Fruit fly (Drosophila melanogaster) whole organism, embryonic: ENCODE data around the gene CG10298.

Experiments used
- Ada2b ChIP-seq: fragments of 200-800 bp; sonication (Bioruptor generic); IDR thresholded peaks from 2 replicates; pipeline ENCODE4 v1.3.6; 2022; ENCODE audit warnings: missing biosample characterization, missing genetic modification characterization
- Atf3 ChIP-seq: fragments of 200-800 bp; sonication (Bioruptor generic); optimal IDR thresholded peaks from 3 replicates; lab custom pipeline; 2016; ENCODE audit warnings: missing biosample characterization, missing genetic modification characterization
- Awh ChIP-seq: fragments of 200-800 bp; sonication (Bioruptor generic); IDR thresholded peaks from 2 replicates; pipeline ENCODE4, ENCODE4 v1.3.6; 2022; ENCODE audit warnings: missing biosample characterization, missing genetic modification characterization
- B-H1 ChIP-seq: fragments of 200-800 bp; sonication (Bioruptor generic); IDR thresholded peaks from 3 replicates; pipeline ENCODE4 v1.3.6; 2022; ENCODE audit warnings: missing biosample characterization, missing genetic modification characterization
- Blimp-1 ChIP-seq: fragments of 200-800 bp; sonication (Bioruptor generic); optimal IDR thresholded peaks from 3 replicates; lab custom pipeline; 2018; ENCODE audit warnings: missing biosample characterization, missing genetic modification characterization, mild to moderate bottlenecking, moderate library complexity, missing genetic modification reagents
- CG10431 ChIP-seq: fragments of 200-800 bp; sonication (Bioruptor generic); optimal IDR thresholded peaks from 3 replicates; lab custom pipeline; 2018; ENCODE audit warnings: missing biosample characterization, mild to moderate bottlenecking, missing genetic modification characterization
- CG11456 ChIP-seq: fragments of 200-800 bp; sonication (Bioruptor generic); IDR thresholded peaks from 3 replicates; pipeline ENCODE4 v1.3.6; 2022; ENCODE audit warnings: missing biosample characterization, missing genetic modification characterization
- CG14050 ChIP-seq: fragments of 200-800 bp; sonication (Bioruptor generic); IDR thresholded peaks from 3 replicates; pipeline ENCODE4 v1.3.6; 2022; ENCODE audit warnings: missing biosample characterization, missing genetic modification characterization
- CG15011 ChIP-seq: fragments of 200-800 bp; sonication (Bioruptor generic); optimal IDR thresholded peaks from 3 replicates; lab custom pipeline; 2018; ENCODE audit warnings: missing biosample characterization, mild to moderate bottlenecking, missing genetic modification characterization
- CG15269 ChIP-seq: fragments of 200-800 bp; sonication (Bioruptor generic); optimal IDR thresholded peaks from 2 replicates; lab custom pipeline; 2018; ENCODE audit warnings: missing biosample characterization, mild to moderate bottlenecking, missing genetic modification characterization, moderate library complexity
- CG15601 ChIP-seq: fragments of 200-800 bp; sonication (Bioruptor generic); optimal IDR thresholded peaks from 3 replicates; lab custom pipeline; 2019; ENCODE audit warnings: missing biosample characterization, mild to moderate bottlenecking, missing genetic modification characterization, moderate library complexity
- CG30020 ChIP-seq: fragments of 200-800 bp; optimal IDR thresholded peaks from 2 replicates; lab custom pipeline; 2019; ENCODE audit warnings: missing biosample characterization, mild to moderate bottlenecking, missing genetic modification characterization, moderate library complexity
- CG34224 ChIP-seq: fragments of 200-800 bp; sonication (Bioruptor generic); IDR thresholded peaks from 3 replicates; pipeline ENCODE4 v1.3.6; 2022; ENCODE audit warnings: missing biosample characterization, missing genetic modification characterization; ENCODE audit not compliant: partially characterized antibody
- CG34422 ChIP-seq: fragments of 200-800 bp; sonication (Bioruptor generic); IDR thresholded peaks from 3 replicates; pipeline ENCODE4 v1.3.6; 2022; ENCODE audit warnings: missing biosample characterization, missing genetic modification characterization
- CG43689 ChIP-seq: fragments of 200-800 bp; sonication (Bioruptor generic); IDR thresholded peaks from 2 replicates; pipeline ENCODE4 v1.3.6; 2022; ENCODE audit warnings: missing biosample characterization, missing genetic modification characterization
- CG8388 ChIP-seq: fragments of 200-800 bp; sonication (Bioruptor generic); optimal IDR thresholded peaks from 2 replicates; lab custom pipeline; 2019; ENCODE audit warnings: missing biosample characterization, mild to moderate bottlenecking, missing genetic modification characterization, moderate library complexity
- CG9797 ChIP-seq: fragments of 200-800 bp; sonication (Bioruptor generic); optimal IDR thresholded peaks from 3 replicates; lab custom pipeline; 2018; ENCODE audit warnings: missing biosample characterization, mild to moderate bottlenecking, missing genetic modification characterization
- CHES-1-like ChIP-seq: fragments of 200-800 bp; sonication (Bioruptor generic); optimal IDR thresholded peaks from 2 replicates; lab custom pipeline; 2016; ENCODE audit warnings: missing biosample characterization, missing genetic modification characterization
- CTCF ChIP-seq: fragments of 200-800 bp; sonication (Bioruptor generic); optimal IDR thresholded peaks from 2 replicates; lab custom pipeline; 2017; ENCODE audit warnings: missing biosample characterization, mild to moderate bottlenecking, missing genetic modification characterization, moderate library complexity
- CkIIα-i1 ChIP-seq: fragments of 200-800 bp; sonication (Bioruptor generic); IDR thresholded peaks from 2 replicates; pipeline ENCODE4 v1.3.6; 2022; ENCODE audit warnings: missing biosample characterization, missing genetic modification characterization
- Dbx ChIP-seq: fragments of 200-800 bp; sonication (Bioruptor generic); IDR thresholded peaks from 3 replicates; pipeline ENCODE4 v1.3.6; 2022; ENCODE audit warnings: missing biosample characterization, missing genetic modification characterization
- Dll ChIP-seq: fragments of 200-800 bp; sonication (Bioruptor generic); IDR thresholded peaks from 4 replicates; pipeline ENCODE4 v1.3.6; 2022; ENCODE audit warnings: missing biosample characterization, missing genetic modification characterization; ENCODE audit not compliant: partially characterized antibody
- Fer3 ChIP-seq: fragments of 200-800 bp; sonication (Bioruptor generic); optimal IDR thresholded peaks from 2 replicates; lab custom pipeline; 2018; ENCODE audit warnings: missing biosample characterization, mild to moderate bottlenecking, missing genetic modification characterization, moderate library complexity
- H15 ChIP-seq: fragments of 200-800 bp; sonication (Bioruptor generic); IDR thresholded peaks from 3 replicates; pipeline ENCODE4 v1.3.6; 2022; ENCODE audit warnings: missing biosample characterization, missing genetic modification characterization
- HLH3B ChIP-seq: fragments of 200-800 bp; sonication (Bioruptor generic); IDR thresholded peaks from 2 replicates; pipeline ENCODE4 v1.3.6; 2022; ENCODE audit warnings: missing biosample characterization, missing genetic modification characterization
- Hmx ChIP-seq: fragments of 200-800 bp; sonication (Bioruptor generic); optimal IDR thresholded peaks from 2 replicates; lab custom pipeline; 2016; ENCODE audit warnings: missing biosample characterization, missing genetic modification characterization
- Myb ChIP-seq: fragments of 200-800 bp; sonication (Bioruptor generic); optimal IDR thresholded peaks from 2 replicates; lab custom pipeline; 2016; ENCODE audit warnings: missing biosample characterization, missing genetic modification characterization
- Nf-YA ChIP-seq: fragments of 200-800 bp; sonication (Bioruptor generic); IDR thresholded peaks from 2 replicates; pipeline ENCODE4 v1.3.6; 2022; ENCODE audit warnings: missing biosample characterization, missing genetic modification characterization
- ap ChIP-seq: fragments of 200-800 bp; sonication (Bioruptor generic); IDR thresholded peaks from 2 replicates; pipeline ENCODE4 v1.3.6; 2022; ENCODE audit warnings: missing biosample characterization, missing genetic modification characterization
- ara ChIP-seq: fragments of 200-800 bp; sonication (Bioruptor generic); IDR thresholded peaks from 2 replicates; pipeline ENCODE4 v1.3.6; 2022; ENCODE audit warnings: missing biosample characterization, missing genetic modification characterization
- az2 ChIP-seq: fragments of 200-800 bp; sonication (Bioruptor generic); optimal IDR thresholded peaks from 3 replicates; lab custom pipeline; 2016; ENCODE audit warnings: missing biosample characterization, missing genetic modification characterization
- bigmax ChIP-seq: fragments of 200-800 bp; sonication (Bioruptor generic); optimal IDR thresholded peaks from 2 replicates; lab custom pipeline; 2018; ENCODE audit warnings: missing biosample characterization, mild to moderate bottlenecking, missing genetic modification characterization
- chif ChIP-seq, 2 experiments: fragments of 200-800 bp; sonication (Bioruptor generic); optimal IDR thresholded peaks; 3 replicates each; lab custom pipeline; 2016; ENCODE audit warnings: missing biosample characterization in 2 of 2, missing genetic modification characterization in 2 of 2
- chinmo ChIP-seq: fragments of 200-800 bp; sonication (Bioruptor generic); IDR thresholded peaks from 4 replicates; pipeline ENCODE4 v1.3.6; 2022; ENCODE audit warnings: missing biosample characterization, missing genetic modification characterization; ENCODE audit not compliant: partially characterized antibody
- croc ChIP-seq: fragments of 200-800 bp; sonication (Bioruptor generic); conservative IDR thresholded peaks from 3 replicates; pipeline ENCODE4 v1.3.6; 2022; ENCODE audit warnings: missing biosample characterization, missing genetic modification characterization
- crp ChIP-seq, 2 experiments: fragments of 200-800 bp; sonication (Bioruptor generic); optimal IDR thresholded peaks; 2 replicates in 1 of 2; 3 replicates in 1 of 2; lab custom pipeline; 2017; ENCODE audit warnings: missing biosample characterization in 2 of 2, missing genetic modification characterization in 2 of 2, mild to moderate bottlenecking in 1 of 2, moderate library complexity in 1 of 2
- cwo ChIP-seq: fragments of 200-800 bp; sonication (Bioruptor generic); optimal IDR thresholded peaks from 3 replicates; lab custom pipeline; 2017; ENCODE audit warnings: missing biosample characterization, missing genetic modification characterization, mild to moderate bottlenecking, moderate library complexity, missing genetic modification reagents
- dmrt99B ChIP-seq: fragments of 200-800 bp; sonication (Bioruptor generic); optimal IDR thresholded peaks from 2 replicates; lab custom pipeline; 2018; ENCODE audit warnings: missing biosample characterization, mild to moderate bottlenecking, missing genetic modification characterization, moderate library complexity
- dpn ChIP-seq, 2 experiments: fragments of 200-800 bp; sonication (Bioruptor generic); optimal IDR thresholded peaks; 3 replicates each; lab custom pipeline; 2016; ENCODE audit warnings: missing biosample characterization in 2 of 2, missing genetic modification characterization in 2 of 2
- fd64A ChIP-seq: fragments of 200-800 bp; sonication (Bioruptor generic); optimal IDR thresholded peaks from 3 replicates; lab custom pipeline; 2018; ENCODE audit warnings: missing biosample characterization, mild to moderate bottlenecking, missing genetic modification characterization
- gcm2 ChIP-seq: fragments of 200-800 bp; sonication (Bioruptor generic); optimal IDR thresholded peaks from 2 replicates; lab custom pipeline; 2016; ENCODE audit warnings: missing biosample characterization, missing genetic modification characterization
- hkb ChIP-seq, 2 experiments: fragments of 200-800 bp in 1 of 2; fragments of >200 bp in 1 of 2; sonication (Bioruptor generic) in 1 of 2; IDR thresholded peaks in 1 of 2; optimal IDR thresholded peaks in 1 of 2; 2 replicates each; pipeline versions ENCODE4 v1.3.6 to Lab custom; 2017 to 2022; ENCODE audit warnings: missing biosample characterization in 1 of 2, missing genetic modification characterization in 1 of 2
- ind ChIP-seq: fragments of 200-800 bp; sonication (Bioruptor generic); optimal IDR thresholded peaks from 3 replicates; lab custom pipeline; 2016; ENCODE audit warnings: missing biosample characterization, missing genetic modification characterization
- lilli ChIP-seq: fragments of 200-800 bp; sonication (Bioruptor generic); optimal IDR thresholded peaks from 3 replicates; lab custom pipeline; 2016; ENCODE audit warnings: missing biosample characterization, missing genetic modification characterization
- lmd ChIP-seq: fragments of 200-800 bp; sonication (Bioruptor generic); IDR thresholded peaks from 2 replicates; pipeline ENCODE4 v1.3.6; 2022; ENCODE audit warnings: missing biosample characterization, missing genetic modification characterization
- oc ChIP-seq: fragments of 200-800 bp; sonication (Bioruptor generic); optimal IDR thresholded peaks from 2 replicates; lab custom pipeline; 2018; ENCODE audit warnings: missing biosample characterization, mild to moderate bottlenecking, missing genetic modification characterization, moderate library complexity
- p53 ChIP-seq: fragments of 200-800 bp; sonication (Bioruptor generic); optimal IDR thresholded peaks from 2 replicates; lab custom pipeline; 2016; ENCODE audit warnings: missing biosample characterization, missing genetic modification characterization
- pnt ChIP-seq: fragments of 200-800 bp; sonication (Bioruptor generic); optimal IDR thresholded peaks from 3 replicates; lab custom pipeline; 2016; ENCODE audit warnings: missing biosample characterization, missing genetic modification characterization
- scrt ChIP-seq: fragments of 200-800 bp; sonication (Bioruptor generic); optimal IDR thresholded peaks from 2 replicates; lab custom pipeline; 2018; ENCODE audit warnings: missing biosample characterization, mild to moderate bottlenecking, missing genetic modification characterization, moderate library complexity
- sens ChIP-seq: fragments of 200-800 bp; sonication (Bioruptor generic); peaks from one replicate; lab custom pipeline; 2016; ENCODE audit warnings: missing biosample characterization, missing genetic modification characterization
- trem ChIP-seq: fragments of 200-800 bp; optimal IDR thresholded peaks from 3 replicates; lab custom pipeline; 2019; ENCODE audit warnings: missing biosample characterization, mild to moderate bottlenecking, missing genetic modification characterization, moderate library complexity
- wek ChIP-seq: fragments of 200-800 bp; sonication (Bioruptor generic); optimal IDR thresholded peaks from 3 replicates; lab custom pipeline; 2018; ENCODE audit warnings: missing biosample characterization, mild to moderate bottlenecking, missing genetic modification characterization, moderate library complexity

CG10298 gene

DNA sequence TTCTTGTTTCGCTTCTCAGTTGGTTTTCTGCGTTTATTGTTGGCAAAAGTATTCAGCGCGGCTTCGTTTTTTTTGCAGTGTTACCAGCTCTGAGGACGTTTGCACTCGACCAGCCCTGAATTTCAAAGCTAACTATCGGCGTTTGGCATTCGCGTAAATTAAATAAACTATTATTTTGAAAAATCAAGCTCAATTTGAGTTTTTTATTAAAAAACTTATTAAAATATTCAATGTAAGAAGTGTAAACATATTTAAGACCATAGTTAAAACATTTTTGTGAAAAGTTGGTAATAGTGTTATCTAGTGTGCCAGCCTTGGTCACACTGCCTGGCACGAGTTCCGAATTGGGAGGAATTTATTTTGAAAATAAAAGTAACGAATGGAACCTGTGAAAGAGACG is 3.0 kb downstream of the CG10298 start, which contains the start of the genes SmD2 and CG18048 (continued):
- no peak for TF ChIP-seq CG15269 (tag; lab: Kevin White, UChicago)
- TF ChIP-seq gcm2 (GFP tag; lab: Kevin White, UChicago) = no peak
- TF ChIP-seq az2 (GFP tag; lab: Kevin White, UChicago) = no peak
- no peak for TF ChIP-seq HLH3B (GFP tag; lab: Robert Waterston, UW)
- no peak for TF ChIP-seq fd64A (GFP tag; lab: Kevin White, UChicago)
- TF ChIP-seq CG14050 = no peak
- TF ChIP-seq Dll (GFP tag; lab: Robert Waterston, UW) = peak; percentile 85
- TF ChIP-seq ap = no peak
- TF ChIP-seq B-H1 (GFP tag; lab: Robert Waterston, UW) = no peak
- no peak for TF ChIP-seq CG11456 (GFP tag; lab: Robert Waterston, UW)
- TF ChIP-seq cwo = no peak
- TF ChIP-seq trem (tag; lab: Kevin White, UChicago) = peak; percentile 85
- TF ChIP-seq H15 = no peak
- no peak for TF ChIP-seq CG15601 (tag; lab: Kevin White, UChicago)
- TF ChIP-seq CG30020 (tag; lab: Kevin White, UChicago) = peak; percentile 67
- no peak for TF ChIP-seq chif (GFP tag; optimal IDR thresholded peaks at IDR 0.05; lab: Kevin White, UChicago)
- TF ChIP-seq Ada2b (GFP tag; lab: Robert Waterston, UW) = no peak
- no peak for TF ChIP-seq Fer3 (tag; lab: Kevin White, UChicago)
- TF ChIP-seq Myb (GFP tag; lab: Kevin White, UChicago) = peak; percentile 61
- no peak for TF ChIP-seq pnt (GFP tag; lab: Kevin White, UChicago)
- no peak for TF ChIP-seq dmrt99B (tag; lab: Kevin White, UChicago)
- no peak for TF ChIP-seq p53 (GFP tag; lab: Kevin White, UChicago)
- TF ChIP-seq croc (GFP tag; lab: Robert Waterston, UW) = no peak
- TF ChIP-seq lmd (GFP tag; lab: Robert Waterston, UW) = no peak
- TF ChIP-seq Dbx = 0 out of 3 replicates have a peak, but pooled peaks have one; percentile 34
- TF ChIP-seq CG34224 = peak; percentile 66; the same call in 2 of the 3 replicates
- TF ChIP-seq crp (GFP tag; optimal IDR thresholded peaks at IDR 0.05; lab: Kevin White, UChicago) = no peak
- TF ChIP-seq Nf-YA (GFP tag; lab: Robert Waterston, UW) = no peak
- TF ChIP-seq CG43689 (GFP tag; lab: Robert Waterston, UW) = no peak
- peak; percentile 22 for TF ChIP-seq CTCF (GFP tag; lab: Kevin White, UChicago)
- peak; percentile 88 for TF ChIP-seq CG9797 (GFP tag; lab: Kevin White, UChicago)
- TF ChIP-seq CG10431 (GFP tag; lab: Kevin White, UChicago) = no peak
- TF ChIP-seq Atf3 = no peak
- TF ChIP-seq dpn (GFP tag; optimal IDR thresholded peaks at IDR 0.05; lab: Kevin White, UChicago) = peak in 1 of 2 experiments; percentile 7
- no peak for TF ChIP-seq Hmx
- TF ChIP-seq ara (GFP tag; lab: Robert Waterston, UW) = no peak
- peak; percentile 6 for TF ChIP-seq CHES-1-like (GFP tag; lab: Kevin White, UChicago)
- TF ChIP-seq CkIIα-i1 = no peak
- no peak for TF ChIP-seq CG8388 (GFP tag; lab: Kevin White, UChicago)
- peak; percentile 4 for TF ChIP-seq Blimp-1 (GFP tag; lab: Kevin White, UChicago)
- peak; percentile 43 for TF ChIP-seq hkb (optimal IDR thresholded peaks at IDR 0.05; lab: Kevin White, UChicago)
- no peak for TF ChIP-seq hkb (GFP tag; IDR thresholded peaks at IDR 0.05; lab: Robert Waterston, UW)
- TF ChIP-seq chinmo (GFP tag; lab: Robert Waterston, UW) = no peak
- TF ChIP-seq CG34422 (GFP tag; lab: Robert Waterston, UW) = 0 out of 3 replicates have a peak, but pooled peaks have one; percentile 51
- no peak for TF ChIP-seq wek (GFP tag; lab: Kevin White, UChicago)
- TF ChIP-seq ind (GFP tag; lab: Kevin White, UChicago) = no peak
- no peak for TF ChIP-seq lilli (GFP tag; lab: Kevin White, UChicago)
- TF ChIP-seq CG15011 (GFP tag; lab: Kevin White, UChicago) = no peak
- no peak for TF ChIP-seq scrt (GFP tag; lab: Kevin White, UChicago)
- no peak for TF ChIP-seq bigmax (GFP tag; lab: Kevin White, UChicago)
- TF ChIP-seq Awh (GFP tag; lab: Robert Waterston, UW) = no peak
- TF ChIP-seq sens (GFP tag; lab: Kevin White, UChicago) = peak; percentile 27
- TF ChIP-seq oc = no peak
